Fruit fly (Drosophila melanogaster) whole organism, embryonic: Measurements from ENCODE around the gene CG6749.
A peak's percentile ranks its signal among the peaks of the same experiment; 100 is the strongest.

Experiments
- Antp ChIP-seq: fragments of 200-800 bp; sonication (Bioruptor generic); optimal IDR thresholded peaks from 3 replicates; lab custom pipeline; 2016; ENCODE audit warnings: missing biosample characterization, missing genetic modification characterization
- Bteb2 ChIP-seq: fragments of 200-800 bp; sonication (Bioruptor generic); optimal IDR thresholded peaks from 2 replicates; lab custom pipeline; 2016; ENCODE audit warnings: missing biosample characterization, missing genetic modification characterization
- CG11093 ChIP-seq: fragments of 200-800 bp; sonication (Bioruptor generic); IDR thresholded peaks from 3 replicates; pipeline ENCODE4 v1.3.6; 2022; ENCODE audit warnings: missing biosample characterization, missing genetic modification characterization
- CG11504 ChIP-seq: fragments of 200-800 bp; sonication (Bioruptor generic); optimal IDR thresholded peaks from 3 replicates; lab custom pipeline; 2019; ENCODE audit warnings: missing biosample characterization, mild to moderate bottlenecking, missing genetic modification characterization, moderate library complexity
- CG11723 ChIP-seq: fragments of 200-800 bp; sonication (Bioruptor generic); optimal IDR thresholded peaks from 2 replicates; lab custom pipeline; 2017; ENCODE audit warnings: missing biosample characterization, mild to moderate bottlenecking, missing genetic modification characterization
- CG13624 ChIP-seq: fragments of 200-800 bp; sonication (Bioruptor generic); optimal IDR thresholded peaks from 2 replicates; lab custom pipeline; 2016; ENCODE audit warnings: missing biosample characterization, missing genetic modification characterization
- CG1603 ChIP-seq: fragments of 200-800 bp; sonication (Bioruptor generic); optimal IDR thresholded peaks from 2 replicates; lab custom pipeline; 2019; ENCODE audit warnings: missing biosample characterization, mild to moderate bottlenecking, missing genetic modification characterization, moderate library complexity
- CG16813 ChIP-seq: fragments of 200-800 bp; sonication (Bioruptor generic); IDR thresholded peaks from 3 replicates; pipeline ENCODE4 v1.3.6; 2022; ENCODE audit warnings: missing biosample characterization, missing genetic modification characterization; ENCODE audit not compliant: partially characterized antibody
- CG17328 ChIP-seq: fragments of 200-800 bp; sonication (Bioruptor generic); IDR thresholded peaks from 2 replicates; pipeline ENCODE4 v1.3.6; 2022; ENCODE audit warnings: missing biosample characterization, missing genetic modification characterization
- CG17612 ChIP-seq: fragments of 200-800 bp; sonication (Bioruptor generic); IDR thresholded peaks from 2 replicates; pipeline ENCODE4 v1.3.6; 2022; ENCODE audit warnings: missing biosample characterization, missing genetic modification characterization
- CG18764 ChIP-seq: fragments of 200-800 bp; sonication (Bioruptor generic); optimal IDR thresholded peaks from 3 replicates; lab custom pipeline; 2016; ENCODE audit warnings: missing biosample characterization, missing genetic modification characterization
- CG2712 ChIP-seq: fragments of 200-800 bp; optimal IDR thresholded peaks from 3 replicates; lab custom pipeline; 2019; ENCODE audit warnings: missing biosample characterization, mild to moderate bottlenecking, missing genetic modification characterization, moderate library complexity
- CG43689 ChIP-seq: fragments of 200-800 bp; sonication (Bioruptor generic); IDR thresholded peaks from 2 replicates; pipeline ENCODE4 v1.3.6; 2022; ENCODE audit warnings: missing biosample characterization, missing genetic modification characterization
- CG4424 ChIP-seq: fragments of 200-800 bp; sonication (Bioruptor generic); optimal IDR thresholded peaks from 3 replicates; lab custom pipeline; 2016; ENCODE audit warnings: missing biosample characterization, missing genetic modification characterization
- CG6175 ChIP-seq: fragments of 200-800 bp; sonication (Bioruptor generic); IDR thresholded peaks from 3 replicates; pipeline ENCODE4 v1.3.6; 2022; ENCODE audit warnings: missing biosample characterization, missing genetic modification characterization
- CG6272 ChIP-seq: fragments of 200-800 bp; sonication (Bioruptor generic); IDR thresholded peaks from 2 replicates; pipeline ENCODE4 v1.3.6; 2022; ENCODE audit warnings: missing biosample characterization, missing genetic modification characterization
- CG6813 ChIP-seq: fragments of 200-800 bp; sonication (Bioruptor generic); optimal IDR thresholded peaks from 2 replicates; lab custom pipeline; 2017; ENCODE audit warnings: missing biosample characterization, missing genetic modification characterization, mild to moderate bottlenecking, moderate library complexity, missing genetic modification reagents
- CG7556 ChIP-seq: fragments of 200-800 bp; sonication (Bioruptor generic); optimal IDR thresholded peaks from 2 replicates; lab custom pipeline; 2017; ENCODE audit warnings: missing biosample characterization, mild to moderate bottlenecking, missing genetic modification characterization
- CG7963 ChIP-seq: fragments of 200-800 bp; sonication (Bioruptor generic); IDR thresholded peaks from 3 replicates; pipeline ENCODE4 v1.3.6; 2022; ENCODE audit warnings: missing biosample characterization, missing genetic modification characterization; ENCODE audit not compliant: partially characterized antibody
- CG8765 ChIP-seq: fragments of 200-800 bp; sonication (Bioruptor generic); IDR thresholded peaks from 2 replicates; pipeline ENCODE4 v1.3.6; 2022; ENCODE audit warnings: missing biosample characterization, missing genetic modification characterization
- CrebB ChIP-seq: fragments of 200-800 bp; sonication (Bioruptor generic); optimal IDR thresholded peaks from 3 replicates; lab custom pipeline; 2018; ENCODE audit warnings: missing biosample characterization, mild to moderate bottlenecking, missing genetic modification characterization
- D19A ChIP-seq: fragments of 200-800 bp; optimal IDR thresholded peaks from 3 replicates; lab custom pipeline; 2019; ENCODE audit warnings: missing biosample characterization, mild to moderate bottlenecking, missing genetic modification characterization, moderate library complexity
- Eip74EF ChIP-seq, 2 experiments: fragments of 200-800 bp in 1 of 2; fragments of >200 bp in 1 of 2; sonication (Bioruptor generic) in 1 of 2; optimal IDR thresholded peaks; 2 replicates each; lab custom pipeline; 2017 to 2019; ENCODE audit warnings: missing biosample characterization in 2 of 2, missing genetic modification characterization in 2 of 2, mild to moderate bottlenecking in 1 of 2, moderate library complexity in 1 of 2
- Gsc ChIP-seq: fragments of 200-800 bp; sonication (Bioruptor generic); IDR thresholded peaks from 2 replicates; pipeline ENCODE4 v1.3.6; 2022; ENCODE audit warnings: missing biosample characterization, missing genetic modification characterization
- HmgD ChIP-seq: fragments of 200-800 bp; sonication (Bioruptor generic); optimal IDR thresholded peaks from 3 replicates; lab custom pipeline; 2016; ENCODE audit warnings: missing biosample characterization, missing genetic modification characterization
- HmgZ ChIP-seq: fragments of 200-800 bp; sonication (Bioruptor generic); optimal IDR thresholded peaks from 2 replicates; lab custom pipeline; 2018; ENCODE audit warnings: missing biosample characterization, mild to moderate bottlenecking, missing genetic modification characterization
- MBD-R2 ChIP-seq: fragments of 200-800 bp; sonication (Bioruptor generic); IDR thresholded peaks from 2 replicates; pipeline ENCODE4 v1.3.6; 2022; ENCODE audit warnings: missing biosample characterization, missing genetic modification characterization
- Meics ChIP-seq: fragments of 200-800 bp; sonication (Bioruptor generic); optimal IDR thresholded peaks from 2 replicates; lab custom pipeline; 2017; ENCODE audit warnings: missing biosample characterization, mild to moderate bottlenecking, missing genetic modification characterization
- Mes4 ChIP-seq: fragments of 200-800 bp; sonication (Bioruptor generic); optimal IDR thresholded peaks from 2 replicates; lab custom pipeline; 2016; ENCODE audit warnings: missing biosample characterization, missing genetic modification characterization
- Myb ChIP-seq: fragments of 200-800 bp; sonication (Bioruptor generic); optimal IDR thresholded peaks from 2 replicates; lab custom pipeline; 2016; ENCODE audit warnings: missing biosample characterization, missing genetic modification characterization
- NC2β ChIP-seq: fragments of 200-800 bp; sonication (Bioruptor generic); optimal IDR thresholded peaks from 2 replicates; lab custom pipeline; 2016; ENCODE audit warnings: missing biosample characterization, missing genetic modification characterization
- Poxn ChIP-seq: fragments of 200-800 bp; sonication (Bioruptor generic); IDR thresholded peaks from 2 replicates; pipeline ENCODE4 v1.3.6; 2022; ENCODE audit warnings: missing biosample characterization, missing genetic modification characterization
- Trl ChIP-seq, 3 experiments: fragments of >200 bp in 2 of 3; fragments of 200-800 bp in 1 of 3; sonication (Bioruptor generic) in 1 of 3; optimal IDR thresholded peaks; 2 replicates in 1 of 3; 3 replicates in 2 of 3; lab custom pipeline; 2016 to 2017; ENCODE audit warnings: missing biosample characterization in 1 of 3, missing genetic modification characterization in 1 of 3
- abd-A ChIP-seq: fragments of 200-800 bp; sonication (Bioruptor generic); optimal IDR thresholded peaks from 3 replicates; lab custom pipeline; 2019; ENCODE audit warnings: missing biosample characterization, mild to moderate bottlenecking, missing genetic modification characterization, moderate library complexity
- ap ChIP-seq: fragments of 200-800 bp; sonication (Bioruptor generic); IDR thresholded peaks from 2 replicates; pipeline ENCODE4 v1.3.6; 2022; ENCODE audit warnings: missing biosample characterization, missing genetic modification characterization
- ase ChIP-seq: fragments of 200-800 bp; sonication (Bioruptor generic); IDR thresholded peaks from 3 replicates; pipeline ENCODE4 v1.3.6; 2022; ENCODE audit warnings: missing biosample characterization, missing genetic modification characterization
- cg ChIP-seq: fragments of 200-800 bp; sonication (Bioruptor generic); optimal IDR thresholded peaks from 3 replicates; lab custom pipeline; 2019; ENCODE audit warnings: missing biosample characterization, mild to moderate bottlenecking, missing genetic modification characterization, moderate library complexity
- chn ChIP-seq: fragments of 200-800 bp; sonication (Bioruptor generic); optimal IDR thresholded peaks from 2 replicates; lab custom pipeline; 2016; ENCODE audit warnings: missing biosample characterization, missing genetic modification characterization
- dm ChIP-seq: fragments of 200-800 bp; sonication (Bioruptor generic); optimal IDR thresholded peaks from 3 replicates; lab custom pipeline; 2016; ENCODE audit warnings: missing biosample characterization, missing genetic modification characterization
- ems ChIP-seq: fragments of 200-800 bp; sonication (Bioruptor generic); optimal IDR thresholded peaks from 3 replicates; lab custom pipeline; 2016; ENCODE audit warnings: missing biosample characterization, missing genetic modification characterization
- lab ChIP-seq: fragments of 200-800 bp; sonication (Bioruptor generic); optimal IDR thresholded peaks from 3 replicates; lab custom pipeline; 2017; ENCODE audit warnings: missing biosample characterization, missing genetic modification characterization, mild to moderate bottlenecking, moderate library complexity, missing genetic modification reagents
- oc ChIP-seq: fragments of 200-800 bp; sonication (Bioruptor generic); optimal IDR thresholded peaks from 2 replicates; lab custom pipeline; 2018; ENCODE audit warnings: missing biosample characterization, mild to moderate bottlenecking, missing genetic modification characterization, moderate library complexity
- prd ChIP-seq, 3 experiments: fragments of >200 bp in 2 of 3; fragments of 200-800 bp in 1 of 3; sonication (Bioruptor generic) in 1 of 3; optimal IDR thresholded peaks in 2 of 3; IDR thresholded peaks in 1 of 3; 2 replicates in 2 of 3; 3 replicates in 1 of 3; pipeline versions ENCODE4 v1.3.6 to Lab custom; 2017 to 2022; ENCODE audit warnings: missing biosample characterization in 1 of 3, missing genetic modification characterization in 1 of 3
- pzg ChIP-seq: fragments of 200-800 bp; sonication (Bioruptor generic); optimal IDR thresholded peaks from 3 replicates; lab custom pipeline; 2018; ENCODE audit warnings: missing biosample characterization, mild to moderate bottlenecking, missing genetic modification characterization, moderate library complexity
- row ChIP-seq: fragments of 200-800 bp; sonication (Bioruptor generic); IDR thresholded peaks from 3 replicates; pipeline ENCODE4 v1.3.6; 2022; ENCODE audit warnings: missing biosample characterization, missing genetic modification characterization
- sd ChIP-seq: fragments of 200-800 bp; sonication (Bioruptor generic); optimal IDR thresholded peaks from 3 replicates; lab custom pipeline; 2018; ENCODE audit warnings: missing biosample characterization, mild to moderate bottlenecking, missing genetic modification characterization, moderate library complexity
- slbo ChIP-seq: fragments of 200-800 bp; sonication (Bioruptor generic); IDR thresholded peaks from 2 replicates; pipeline ENCODE4 v1.3.6; 2022; ENCODE audit warnings: missing biosample characterization, missing genetic modification characterization
- tgo ChIP-seq: fragments of 200-800 bp; sonication (Bioruptor generic); IDR thresholded peaks from 3 replicates; pipeline ENCODE4 v1.3.6; 2022; ENCODE audit warnings: missing biosample characterization, missing genetic modification characterization
- tll ChIP-seq, 2 experiments: fragments of 200-800 bp in 1 of 2; fragments of >200 bp in 1 of 2; sonication (Bioruptor generic) in 1 of 2; optimal IDR thresholded peaks; 2 replicates each; lab custom pipeline; 2017 to 2019; ENCODE audit warnings: missing biosample characterization in 2 of 2, missing genetic modification characterization in 2 of 2, mild to moderate bottlenecking in 1 of 2, moderate library complexity in 1 of 2
- tup ChIP-seq: fragments of 200-800 bp; sonication (Bioruptor generic); optimal IDR thresholded peaks from 2 replicates; lab custom pipeline; 2016; ENCODE audit warnings: missing biosample characterization, mild to moderate bottlenecking, missing genetic modification characterization, moderate library complexity

The CG6749 gene

dm6 chr3L:9763389-9763917 lies 29.8 kb upstream of the CG6749 start, which contains the start of gene Ae2 (continued):
- TF ChIP-seq tgo (GFP tag; lab: Robert Waterston, UW) (no peak), HmgD (GFP tag; lab: Kevin White, UChicago) (no peak), abd-A (tag; lab: Kevin White, UChicago) (peak; percentile 36), row (no peak), Antp (no peak), CG17612 (GFP tag; lab: Robert Waterston, UW) (no peak), ase (GFP tag; lab: Robert Waterston, UW) (no peak), CG6175 (no peak), ems (GFP tag; lab: Kevin White, UChicago) (no peak), sd (tag; lab: Kevin White, UChicago) (peak; percentile 5), Mes4 (GFP tag; lab: Kevin White, UChicago) (no peak), CG11723 (no peak), CG4424 (no peak), HmgZ (tag; lab: Kevin White, UChicago) (no peak), slbo (GFP tag; lab: Robert Waterston, UW) (peak; percentile 22; the same call in 1 of the 2 replicates), chn (GFP tag; lab: Kevin White, UChicago) (no peak), Eip74EF (GFP tag; optimal IDR thresholded peaks at IDR 0.05; lab: Kevin White, UChicago) (peak in 1 of 2 experiments; percentile 45), Meics (GFP tag; lab: Kevin White, UChicago) (no peak), Trl (optimal IDR thresholded peaks at IDR 0.05; lab: Kevin White, UChicago) (peak; percentile 50 to 63), Trl (GFP tag; optimal IDR thresholded peaks at IDR 0.05; lab: Kevin White, UChicago) (no peak), Gsc (no peak), CG7963 (no peak), pzg (GFP tag; lab: Kevin White, UChicago) (no peak), CrebB (tag; lab: Kevin White, UChicago) (no peak), CG43689 (GFP tag; lab: Robert Waterston, UW) (0 out of 2 replicates have a peak, but pooled peaks have one; percentile 5), prd (optimal IDR thresholded peaks at IDR 0.05; lab: Kevin White, UChicago) (no peak), prd (GFP tag; IDR thresholded peaks at IDR 0.05; lab: Robert Waterston, UW) (no peak), CG7556 (GFP tag; lab: Kevin White, UChicago) (no peak), CG6272 (GFP tag; lab: Robert Waterston, UW) (no peak), D19A (tag; lab: Kevin White, UChicago) (no peak), dm (GFP tag; lab: Kevin White, UChicago) (peak; percentile 3), CG1603 (tag; lab: Kevin White, UChicago) (no peak), NC2β (GFP tag; lab: Kevin White, UChicago) (no peak), CG6813 (no peak), tup (GFP tag; lab: Kevin White, UChicago) (no peak), CG8765 (no peak), CG16813 (GFP tag; lab: Robert Waterston, UW) (no peak), tll (GFP tag; optimal IDR thresholded peaks at IDR 0.05; lab: Kevin White, UChicago) (no peak), CG17328 (GFP tag; lab: Robert Waterston, UW) (no peak), cg (GFP tag; lab: Kevin White, UChicago) (peak; percentile 59), ap (GFP tag; lab: Robert Waterston, UW) (no peak), MBD-R2 (GFP tag; lab: Robert Waterston, UW) (no peak), CG13624 (GFP tag; lab: Kevin White, UChicago) (peak; percentile 12), Poxn (GFP tag; lab: Robert Waterston, UW) (no peak), lab (GFP tag; lab: Kevin White, UChicago) (peak; percentile 26), Myb (GFP tag; lab: Kevin White, UChicago) (no peak), Bteb2 (no peak), CG18764 (GFP tag; lab: Kevin White, UChicago) (no peak), CG11504 (tag; lab: Kevin White, UChicago) (peak; percentile 37), oc (no peak), CG11093 (no peak), CG2712 (peak; percentile 10)
